Fruit fly (Drosophila melanogaster): Measurements from ENCODE around the gene CG16711.

CG16711 gene

dm6 chr3L:9751625-9752024 lies 47.5 kb downstream of the CG16711 start (continued):
- peak; percentile 41 to 45 for TF ChIP-seq Trl (optimal IDR thresholded peaks at IDR 0.05)
- no peak for TF ChIP-seq Trl (GFP tag; optimal IDR thresholded peaks at IDR 0.05)
- TF ChIP-seq Med (GFP tag) = peak; percentile 48
- peak; percentile 28; the same call in 1 of the 2 replicates for TF ChIP-seq amos (GFP tag; IDR thresholded peaks at IDR 0.05; ENCODE audit: partially characterized antibody)
- TF ChIP-seq knrl (GFP tag; IDR thresholded peaks at IDR 0.05; ENCODE audit: partially characterized antibody) = 0 out of 3 replicates have a peak, but pooled peaks have one; percentile 30
- no peak for TF ChIP-seq Ets65A (GFP tag)
- TF ChIP-seq CG9215 (GFP tag; IDR thresholded peaks at IDR 0.05) = peak; percentile 22; the same call in 1 of the 2 replicates
- TF ChIP-seq dmrt11E (tag; optimal IDR thresholded peaks at IDR 0.05) = no peak
- no peak for TF ChIP-seq CG1529 (GFP tag; optimal IDR thresholded peaks at IDR 0.05)
- TF ChIP-seq CG8089 (GFP tag; optimal IDR thresholded peaks at IDR 0.05) = no peak
- no peak for TF ChIP-seq Vsx1 (GFP tag; optimal IDR thresholded peaks at IDR 0.05)
- TF ChIP-seq tll (GFP tag; optimal IDR thresholded peaks at IDR 0.05) = no peak
- TF ChIP-seq CG2199 (GFP tag; IDR thresholded peaks at IDR 0.05) = peak; percentile 43; the same call in 1 of the 3 replicates
- TF ChIP-seq abd-A (tag; optimal IDR thresholded peaks at IDR 0.05) = peak; percentile 17
- TF ChIP-seq Ptx1 (GFP tag; IDR thresholded peaks at IDR 0.05) = 0 out of 2 replicates have a peak, but pooled peaks have one; percentile 24
- 0 out of 2 replicates have a peak, but pooled peaks have one; percentile 9 for TF ChIP-seq CG32772 (GFP tag; IDR thresholded peaks at IDR 0.05)
- no peak for TF ChIP-seq CHES-1-like (GFP tag; optimal IDR thresholded peaks at IDR 0.05)
- TF ChIP-seq prd (optimal IDR thresholded peaks at IDR 0.05) = no peak
- TF ChIP-seq prd (GFP tag; IDR thresholded peaks at IDR 0.05) = 0 out of 3 replicates have a peak, but pooled peaks have one; percentile 4
- no peak for TF ChIP-seq D19A (tag; optimal IDR thresholded peaks at IDR 0.05)
- peak; percentile 37 for TF ChIP-seq CG11504 (tag; optimal IDR thresholded peaks at IDR 0.05)
- no peak for TF ChIP-seq ash1 (GFP tag; optimal IDR thresholded peaks at IDR 0.05)
- peak; percentile 42; the same call in 1 of the 2 replicates for TF ChIP-seq Bgb (GFP tag; IDR thresholded peaks at IDR 0.05; ENCODE audit: partially characterized antibody)
- TF ChIP-seq nerfin-1 (tag; optimal IDR thresholded peaks at IDR 0.05) = no peak
- TF ChIP-seq nmo (GFP tag; optimal IDR thresholded peaks at IDR 0.05) = no peak
- no peak for TF ChIP-seq CG1602 (GFP tag; optimal IDR thresholded peaks at IDR 0.05)
- peak; percentile 11; the same call in 1 of the 2 replicates for TF ChIP-seq NFAT (GFP tag; IDR thresholded peaks at IDR 0.05)
- TF ChIP-seq Antp (GFP tag; optimal IDR thresholded peaks at IDR 0.05) = no peak

Data from whole organism, embryonic.